Fruit fly (Drosophila melanogaster): ENCODE data around the gene hzg.
A peak's percentile ranks its signal among the peaks of the same experiment; 100 is the strongest.

hzg gene

DNA sequence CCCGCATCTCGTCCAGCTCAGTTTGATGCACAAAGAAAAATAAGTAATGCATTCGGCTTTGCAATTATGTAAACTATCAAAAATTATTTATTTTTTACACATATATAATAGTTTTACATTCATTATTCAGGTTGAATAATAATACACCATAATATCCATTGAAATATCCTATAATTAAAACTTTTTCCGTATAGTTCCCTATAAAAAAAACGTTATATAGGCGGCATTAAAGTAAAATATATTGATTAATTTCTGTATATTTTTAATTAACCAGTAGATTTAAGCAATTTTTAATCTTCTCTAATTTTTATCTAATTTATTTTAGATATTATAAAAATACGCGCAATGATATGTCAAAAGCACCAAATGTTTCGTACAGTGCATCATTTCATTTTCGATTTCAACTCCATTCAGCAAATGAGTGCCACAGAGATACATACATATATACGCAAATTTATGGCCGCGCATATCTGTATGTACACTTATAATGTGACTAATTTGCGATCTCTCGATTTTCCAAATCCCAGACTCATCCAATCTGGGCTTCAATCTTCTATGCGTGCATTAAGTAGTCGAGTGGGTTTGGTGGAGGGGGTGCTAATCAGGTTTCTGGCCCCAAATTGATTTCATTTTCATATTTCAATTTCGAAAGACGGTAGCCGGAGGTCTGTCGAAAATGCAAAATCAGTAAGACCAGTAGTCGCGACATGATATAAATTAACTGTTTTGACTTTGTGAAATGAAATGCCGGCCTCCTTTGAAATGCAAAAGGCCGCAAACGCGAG, 8.9 kb upstream of the hzg start:
- TF ChIP-seq exex (tag; optimal IDR thresholded peaks at IDR 0.05) (no peak), vvl (GFP tag; IDR thresholded peaks at IDR 0.05) (peak; percentile 63; the same call in 1 of the 2 replicates), CG1647 (GFP tag; optimal IDR thresholded peaks at IDR 0.05) (no peak), cato (GFP tag; optimal IDR thresholded peaks at IDR 0.05; ENCODE audit: borderline replicate concordance) (no peak), grn (GFP tag; optimal IDR thresholded peaks at IDR 0.05) (no peak), CG12391 (tag; optimal IDR thresholded peaks at IDR 0.05) (peak; percentile 56), sim (GFP tag; IDR thresholded peaks at IDR 0.05) (no peak), gro (GFP tag; optimal IDR thresholded peaks at IDR 0.05) (peak; percentile 9), CG43689 (GFP tag; IDR thresholded peaks at IDR 0.05) (no peak), sna (GFP tag; IDR thresholded peaks at IDR 0.05; ENCODE audit: partially characterized antibody) (no peak), CG2678 (tag; optimal IDR thresholded peaks at IDR 0.05) (peak; percentile 50), Tbp (GFP tag; optimal IDR thresholded peaks at IDR 0.05) (no peak), ab (GFP tag; optimal IDR thresholded peaks at IDR 0.05) (no peak), CG6254 (GFP tag; optimal IDR thresholded peaks at IDR 0.05) (no peak), seq (GFP tag; IDR thresholded peaks at IDR 0.05) (no peak), Fer2 (tag; optimal IDR thresholded peaks at IDR 0.05) (no peak), pfk (GFP tag; optimal IDR thresholded peaks at IDR 0.05) (no peak), CG8290 (GFP tag; optimal IDR thresholded peaks at IDR 0.05) (no peak), CG8290 (tag; optimal IDR thresholded peaks at IDR 0.05) (no peak), Fer3 (tag; optimal IDR thresholded peaks at IDR 0.05) (no peak), maf-S (GFP tag; optimal IDR thresholded peaks at IDR 0.05) (no peak), tap (tag; optimal IDR thresholded peaks at IDR 0.05) (no peak), HLH4C (GFP tag; IDR thresholded peaks at IDR 0.05; ENCODE audit: partially characterized antibody) (no peak), aop (GFP tag; IDR thresholded peaks at IDR 0.05) (no peak), CG9437 (GFP tag; optimal IDR thresholded peaks at IDR 0.05) (peak; percentile 15), E2f1 (GFP tag; IDR thresholded peaks at IDR 0.05) (no peak), vfl (GFP tag; optimal IDR thresholded peaks at IDR 0.05) (no peak), PHDP (tag; optimal IDR thresholded peaks at IDR 0.05) (peak; percentile 5), ap (GFP tag; IDR thresholded peaks at IDR 0.05) (no peak), Hsf (GFP tag; optimal IDR thresholded peaks at IDR 0.05) (no peak), zf30C (GFP tag; optimal IDR thresholded peaks at IDR 0.05) (peak; percentile 45), nmo (GFP tag; optimal IDR thresholded peaks at IDR 0.05) (peak; percentile 46), CG17361 (GFP tag; IDR thresholded peaks at IDR 0.05) (peak; percentile 80), ro (GFP tag; IDR thresholded peaks at IDR 0.05) (no peak), Spps (tag; optimal IDR thresholded peaks at IDR 0.05) (no peak), eve (GFP tag; optimal IDR thresholded peaks at IDR 0.05) (no peak), CG1832 (GFP tag; optimal IDR thresholded peaks at IDR 0.05) (no peak), CG9727 (GFP tag; optimal IDR thresholded peaks at IDR 0.05) (peak; percentile 27), CG7271 (tag; optimal IDR thresholded peaks at IDR 0.05) (peak; percentile 22), BtbVII (GFP tag; optimal IDR thresholded peaks at IDR 0.05) (no peak), CG13287 (GFP tag; IDR thresholded peaks at IDR 0.05; ENCODE audit: partially characterized antibody) (no peak), en (GFP tag; optimal IDR thresholded peaks at IDR 0.05) (no peak), Dll (GFP tag; IDR thresholded peaks at IDR 0.05; ENCODE audit: partially characterized antibody) (no peak), Hmx (GFP tag; optimal IDR thresholded peaks at IDR 0.05) (no peak), Sry-δ (GFP tag; optimal IDR thresholded peaks at IDR 0.05) (no peak), GATAe (GFP tag; conservative IDR thresholded peaks at IDR 0.05) (no peak), tna (GFP tag; IDR thresholded peaks at IDR 0.05; ENCODE audit: partially characterized antibody) (no peak), CG13424 (tag; optimal IDR thresholded peaks at IDR 0.05) (peak; percentile 36), Ssrp (tag; optimal IDR thresholded peaks at IDR 0.05) (peak; percentile 33), grau (tag; optimal IDR thresholded peaks at IDR 0.05) (peak; percentile 39)
